Fruit fly (Drosophila melanogaster) whole organism, embryonic: Measurements from ENCODE around the gene Trf4-1.

Experiments
- Adf1 ChIP-seq: fragments of 200-800 bp; sonication (Bioruptor generic); IDR thresholded peaks from 2 replicates; pipeline ENCODE4 v1.3.6; 2022; ENCODE audit warnings: missing biosample characterization, missing genetic modification characterization
- Atf6 ChIP-seq: fragments of 200-800 bp; sonication (Bioruptor generic); IDR thresholded peaks from 2 replicates; pipeline ENCODE4 v1.3.6; 2022; ENCODE audit warnings: missing biosample characterization, missing genetic modification characterization
- CG10565 ChIP-seq: fragments of 200-800 bp; sonication (Bioruptor generic); optimal IDR thresholded peaks from 3 replicates; lab custom pipeline; 2016; ENCODE audit warnings: missing biosample characterization, mild to moderate bottlenecking, missing genetic modification characterization
- CG12236 ChIP-seq: fragments of 200-800 bp; sonication (Bioruptor generic); optimal IDR thresholded peaks from 2 replicates; lab custom pipeline; 2016; ENCODE audit warnings: missing biosample characterization, missing genetic modification characterization
- CG14667 ChIP-seq: fragments of 200-800 bp; sonication (Bioruptor generic); IDR thresholded peaks from 2 replicates; pipeline ENCODE4 v1.3.6; 2022; ENCODE audit warnings: missing biosample characterization, missing genetic modification characterization
- CG1647 ChIP-seq: fragments of 200-800 bp; sonication (Bioruptor generic); optimal IDR thresholded peaks from 3 replicates; lab custom pipeline; 2016; ENCODE audit warnings: missing biosample characterization, missing genetic modification characterization
- CG18011 ChIP-seq: fragments of 200-800 bp; sonication (Bioruptor generic); optimal IDR thresholded peaks from 2 replicates; lab custom pipeline; 2017; ENCODE audit warnings: missing biosample characterization, missing genetic modification characterization, mild to moderate bottlenecking, moderate library complexity, missing genotype
- CG18476 ChIP-seq: fragments of 200-800 bp; sonication (Bioruptor generic); optimal IDR thresholded peaks from 2 replicates; lab custom pipeline; 2016; ENCODE audit warnings: missing biosample characterization, mild to moderate bottlenecking, missing genetic modification characterization
- CG2678 ChIP-seq: fragments of 200-800 bp; sonication (Bioruptor generic); optimal IDR thresholded peaks from 3 replicates; lab custom pipeline; 2019; ENCODE audit warnings: missing biosample characterization, mild to moderate bottlenecking, missing genetic modification characterization, moderate library complexity
- CG31388 ChIP-seq: fragments of 200-800 bp; sonication (Bioruptor generic); optimal IDR thresholded peaks from 2 replicates; lab custom pipeline; 2016; ENCODE audit warnings: missing biosample characterization, missing genetic modification characterization
- CG33213 ChIP-seq: fragments of 200-800 bp; sonication (Bioruptor generic); optimal IDR thresholded peaks from 3 replicates; lab custom pipeline; 2016; ENCODE audit warnings: missing biosample characterization, missing genetic modification characterization
- CG34422 ChIP-seq: fragments of 200-800 bp; sonication (Bioruptor generic); IDR thresholded peaks from 3 replicates; pipeline ENCODE4 v1.3.6; 2022; ENCODE audit warnings: missing biosample characterization, missing genetic modification characterization
- CG4282 ChIP-seq: fragments of 200-800 bp; sonication (Bioruptor generic); optimal IDR thresholded peaks from 2 replicates; lab custom pipeline; 2016; ENCODE audit warnings: missing biosample characterization, missing genetic modification characterization
- CG7786 ChIP-seq: fragments of 200-800 bp; sonication (Bioruptor generic); optimal IDR thresholded peaks from 2 replicates; lab custom pipeline; 2016; ENCODE audit warnings: missing biosample characterization, missing genetic modification characterization
- CG8089 ChIP-seq: fragments of 200-800 bp; sonication (Bioruptor generic); optimal IDR thresholded peaks from 3 replicates; lab custom pipeline; 2016; ENCODE audit warnings: missing biosample characterization, missing genetic modification characterization
- CG8290 ChIP-seq, 3 experiments: fragments of 200-800 bp; sonication (Bioruptor generic); optimal IDR thresholded peaks; 2 replicates each; lab custom pipeline; 2016 to 2019; ENCODE audit warnings: missing biosample characterization in 3 of 3, missing genetic modification characterization in 3 of 3, mild to moderate bottlenecking in 2 of 3, moderate library complexity in 1 of 3
- Doc2 ChIP-seq: fragments of 200-800 bp; sonication (Bioruptor generic); IDR thresholded peaks from 2 replicates; pipeline ENCODE4 v1.3.6; 2022; ENCODE audit warnings: missing biosample characterization, missing genetic modification characterization
- Doc3 ChIP-seq: fragments of 200-800 bp; sonication (Bioruptor generic); IDR thresholded peaks from 3 replicates; pipeline ENCODE4 v1.3.6; 2022; ENCODE audit warnings: missing biosample characterization, missing genetic modification characterization; ENCODE audit not compliant: partially characterized antibody
- Dp ChIP-seq: fragments of 200-800 bp; sonication (Bioruptor generic); optimal IDR thresholded peaks from 2 replicates; lab custom pipeline; 2018; ENCODE audit warnings: missing biosample characterization, mild to moderate bottlenecking, missing genetic modification characterization, moderate library complexity
- E2f1 ChIP-seq: fragments of 200-800 bp; sonication (Bioruptor generic); IDR thresholded peaks from 2 replicates; pipeline ENCODE4 v1.3.6; 2022; ENCODE audit warnings: missing biosample characterization, missing genetic modification characterization
- Fer1 ChIP-seq: fragments of 200-800 bp; sonication (Bioruptor generic); optimal IDR thresholded peaks from 2 replicates; lab custom pipeline; 2017; ENCODE audit warnings: missing biosample characterization, mild to moderate bottlenecking, missing genetic modification characterization
- HLH4C ChIP-seq: fragments of 200-800 bp; sonication (Bioruptor generic); IDR thresholded peaks from 3 replicates; pipeline ENCODE4 v1.3.6; 2022; ENCODE audit warnings: missing biosample characterization, missing genetic modification characterization; ENCODE audit not compliant: partially characterized antibody
- HmgZ ChIP-seq: fragments of 200-800 bp; sonication (Bioruptor generic); optimal IDR thresholded peaks from 2 replicates; lab custom pipeline; 2018; ENCODE audit warnings: missing biosample characterization, mild to moderate bottlenecking, missing genetic modification characterization
- Lhr ChIP-seq: fragments of 200-800 bp; sonication (Bioruptor generic); optimal IDR thresholded peaks from 3 replicates; lab custom pipeline; 2017; ENCODE audit warnings: mild to moderate bottlenecking, missing biosample characterization, missing genetic modification reagents, missing genetic modification characterization
- Mes4 ChIP-seq: fragments of 200-800 bp; sonication (Bioruptor generic); optimal IDR thresholded peaks from 2 replicates; lab custom pipeline; 2016; ENCODE audit warnings: missing biosample characterization, missing genetic modification characterization
- Ssrp ChIP-seq: fragments of 200-800 bp; sonication (Bioruptor generic); optimal IDR thresholded peaks from 2 replicates; lab custom pipeline; 2018; ENCODE audit warnings: missing biosample characterization, mild to moderate bottlenecking, missing genetic modification characterization, moderate library complexity
- Xrp1 ChIP-seq: fragments of 200-800 bp; sonication (Bioruptor generic); IDR thresholded peaks from 2 replicates; pipeline ENCODE4 v1.3.6; 2022; ENCODE audit warnings: missing biosample characterization, missing genetic modification characterization
- abd-A ChIP-seq: fragments of 200-800 bp; sonication (Bioruptor generic); optimal IDR thresholded peaks from 3 replicates; lab custom pipeline; 2019; ENCODE audit warnings: missing biosample characterization, mild to moderate bottlenecking, missing genetic modification characterization, moderate library complexity
- amos ChIP-seq: fragments of 200-800 bp; sonication (Bioruptor generic); IDR thresholded peaks from 2 replicates; pipeline ENCODE4 v1.3.6; 2022; ENCODE audit warnings: missing biosample characterization, missing genetic modification characterization; ENCODE audit not compliant: partially characterized antibody
- aop ChIP-seq: fragments of 200-800 bp; sonication (Bioruptor generic); IDR thresholded peaks from 2 replicates; pipeline ENCODE4 v1.3.6; 2022; ENCODE audit warnings: missing biosample characterization, missing genetic modification characterization
- cas ChIP-seq: fragments of 200-800 bp; sonication (Bioruptor generic); IDR thresholded peaks from 2 replicates; pipeline ENCODE4 v1.3.6; 2022; ENCODE audit warnings: missing biosample characterization, missing genetic modification characterization
- caup ChIP-seq: fragments of 200-800 bp; sonication (Bioruptor generic); optimal IDR thresholded peaks from 3 replicates; lab custom pipeline; 2017; ENCODE audit warnings: missing biosample characterization, mild to moderate bottlenecking, missing genetic modification characterization, moderate library complexity; ENCODE audit not compliant: severe bottlenecking
- da ChIP-seq: fragments of 200-800 bp; sonication (Bioruptor generic); optimal IDR thresholded peaks from 2 replicates; lab custom pipeline; 2016; ENCODE audit warnings: missing biosample characterization, missing genetic modification characterization
- dpn ChIP-seq, 2 experiments: fragments of 200-800 bp; sonication (Bioruptor generic); optimal IDR thresholded peaks; 3 replicates each; lab custom pipeline; 2016; ENCODE audit warnings: missing biosample characterization in 2 of 2, missing genetic modification characterization in 2 of 2
- en ChIP-seq: fragments of 200-800 bp; sonication (Bioruptor generic); optimal IDR thresholded peaks from 2 replicates; lab custom pipeline; 2016; ENCODE audit warnings: missing biosample characterization, missing genetic modification characterization
- fd102C ChIP-seq: fragments of 200-800 bp; sonication (Bioruptor generic); optimal IDR thresholded peaks from 2 replicates; lab custom pipeline; 2018; ENCODE audit warnings: missing biosample characterization, mild to moderate bottlenecking, missing genetic modification characterization, moderate library complexity
- gcm ChIP-seq: fragments of 200-800 bp; sonication (Bioruptor generic); optimal IDR thresholded peaks from 2 replicates; lab custom pipeline; 2019; ENCODE audit warnings: missing biosample characterization, mild to moderate bottlenecking, missing genetic modification characterization, moderate library complexity
- ham ChIP-seq: fragments of 200-800 bp; sonication (Bioruptor generic); IDR thresholded peaks from 2 replicates; pipeline ENCODE4 v1.3.6; 2022; ENCODE audit warnings: missing biosample characterization, missing genetic modification characterization
- nmo ChIP-seq: fragments of 200-800 bp; sonication (Bioruptor generic); optimal IDR thresholded peaks from 2 replicates; lab custom pipeline; 2018; ENCODE audit warnings: missing biosample characterization, mild to moderate bottlenecking, missing genetic modification characterization, moderate library complexity
- oc ChIP-seq: fragments of 200-800 bp; sonication (Bioruptor generic); optimal IDR thresholded peaks from 2 replicates; lab custom pipeline; 2018; ENCODE audit warnings: missing biosample characterization, mild to moderate bottlenecking, missing genetic modification characterization, moderate library complexity
- onecut ChIP-seq: fragments of 200-800 bp; sonication (Bioruptor generic); IDR thresholded peaks from 2 replicates; pipeline ENCODE4 v1.3.6; 2022; ENCODE audit warnings: missing biosample characterization, missing genetic modification characterization
- repo ChIP-seq: fragments of 200-800 bp; sonication (Bioruptor generic); optimal IDR thresholded peaks from 2 replicates; lab custom pipeline; 2016; ENCODE audit warnings: missing biosample characterization, missing genetic modification characterization
- slbo ChIP-seq: fragments of 200-800 bp; sonication (Bioruptor generic); IDR thresholded peaks from 2 replicates; pipeline ENCODE4 v1.3.6; 2022; ENCODE audit warnings: missing biosample characterization, missing genetic modification characterization
- sna ChIP-seq: fragments of 200-800 bp; sonication (Bioruptor generic); IDR thresholded peaks from 2 replicates; pipeline ENCODE4 v1.3.6; 2022; ENCODE audit warnings: missing biosample characterization, missing genetic modification characterization; ENCODE audit not compliant: partially characterized antibody
- so ChIP-seq: fragments of 200-800 bp; sonication (Bioruptor generic); IDR thresholded peaks from 3 replicates; pipeline ENCODE4 v1.3.6; 2022; ENCODE audit warnings: missing biosample characterization, missing genetic modification characterization
- tio ChIP-seq: fragments of 200-800 bp; sonication (Bioruptor generic); optimal IDR thresholded peaks from 2 replicates; lab custom pipeline; 2017; ENCODE audit warnings: missing biosample characterization, missing genetic modification characterization, inconsistent platforms
- trem ChIP-seq: fragments of 200-800 bp; optimal IDR thresholded peaks from 3 replicates; lab custom pipeline; 2019; ENCODE audit warnings: missing biosample characterization, mild to moderate bottlenecking, missing genetic modification characterization, moderate library complexity
- yki ChIP-seq: fragments of >200 bp; optimal IDR thresholded peaks from 3 replicates; lab custom pipeline; 2018
- zf30C ChIP-seq: fragments of 200-800 bp; sonication (Bioruptor generic); optimal IDR thresholded peaks from 3 replicates; lab custom pipeline; 2018; ENCODE audit warnings: missing biosample characterization, mild to moderate bottlenecking, missing genetic modification characterization
- zfh1 ChIP-seq: fragments of 200-800 bp; sonication (Bioruptor generic); IDR thresholded peaks from 3 replicates; pipeline ENCODE4 v1.3.6; 2022; ENCODE audit warnings: missing biosample characterization, missing genetic modification characterization

Gene Trf4-1

DNA sequence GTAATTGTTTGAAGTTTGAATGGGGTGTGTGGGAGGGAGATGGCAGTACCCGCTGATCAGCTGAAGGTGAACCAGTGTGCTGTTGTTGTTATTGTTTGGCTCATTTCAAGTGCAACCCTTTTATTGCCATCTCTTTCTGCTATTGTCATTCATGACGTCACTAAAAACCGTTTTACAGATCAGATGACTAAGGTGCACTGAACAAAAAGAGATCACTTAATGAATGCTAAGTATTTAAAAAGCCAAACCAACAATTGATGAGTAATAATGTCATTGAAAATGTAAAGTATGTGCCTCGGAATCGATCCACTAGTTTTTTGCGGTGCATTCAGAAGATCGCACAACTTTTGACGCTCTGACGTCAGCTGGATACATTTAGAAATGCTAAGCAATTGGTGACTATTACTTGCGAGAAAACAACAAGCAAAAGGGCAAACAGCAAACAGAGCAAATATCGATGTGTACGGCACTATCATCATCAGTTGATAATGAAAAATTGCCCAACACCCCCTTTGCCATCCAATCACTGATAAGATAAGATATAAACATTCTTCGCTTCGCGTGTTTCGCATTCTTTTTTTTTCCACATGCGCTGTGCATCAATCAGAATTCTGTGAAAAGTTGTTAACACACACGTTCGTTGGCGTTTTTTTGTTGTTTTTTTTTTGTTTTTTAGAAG lies 14.7 kb downstream of the Trf4-1 start (continued):
- TF ChIP-seq Ssrp (tag; lab: Kevin White, UChicago): no peak
- TF ChIP-seq abd-A (tag; lab: Kevin White, UChicago): no peak
- TF ChIP-seq Atf6: peak; percentile 39; the same call in 1 of the 2 replicates
- no peak for TF ChIP-seq Adf1
- no peak for TF ChIP-seq CG31388 (GFP tag; lab: Kevin White, UChicago)
- TF ChIP-seq cas: no peak
- TF ChIP-seq trem (tag; lab: Kevin White, UChicago): no peak
- peak; percentile 31 for TF ChIP-seq slbo (GFP tag; lab: Robert Waterston, UW)
- no peak for TF ChIP-seq tio (GFP tag; lab: Kevin White, UChicago)
- no peak for TF ChIP-seq CG33213
- no peak for TF ChIP-seq da (GFP tag; lab: Kevin White, UChicago)
- no peak for TF ChIP-seq CG14667 (GFP tag; lab: Robert Waterston, UW)
- TF ChIP-seq HLH4C (GFP tag; lab: Robert Waterston, UW): no peak
- TF ChIP-seq yki: no peak
- no peak for TF ChIP-seq caup (GFP tag; lab: Kevin White, UChicago)
- TF ChIP-seq en (GFP tag; lab: Kevin White, UChicago): no peak
- TF ChIP-seq zfh1 (GFP tag; lab: Robert Waterston, UW): peak; percentile 37; the same call in 1 of the 3 replicates
- no peak for TF ChIP-seq CG10565 (GFP tag; lab: Kevin White, UChicago)
- peak; percentile 4 to 26 for TF ChIP-seq dpn (GFP tag; optimal IDR thresholded peaks at IDR 0.05; lab: Kevin White, UChicago)
- no peak for TF ChIP-seq so (GFP tag; lab: Robert Waterston, UW)
- no peak for TF ChIP-seq Doc2 (GFP tag; lab: Robert Waterston, UW)
- TF ChIP-seq CG18476 (GFP tag; lab: Kevin White, UChicago): no peak
- no peak for TF ChIP-seq sna (GFP tag; lab: Robert Waterston, UW)
- TF ChIP-seq CG2678 (tag; lab: Kevin White, UChicago): peak; percentile 51
- TF ChIP-seq CG8089 (GFP tag; lab: Kevin White, UChicago): no peak
- no peak for TF ChIP-seq onecut (GFP tag; lab: Robert Waterston, UW)
- TF ChIP-seq CG18011: no peak
- no peak for TF ChIP-seq Dp (GFP tag; lab: Kevin White, UChicago)
- TF ChIP-seq HmgZ (tag; lab: Kevin White, UChicago): no peak
- TF ChIP-seq E2f1 (GFP tag; lab: Robert Waterston, UW): 0 out of 2 replicates have a peak, but pooled peaks have one; percentile 40
- TF ChIP-seq amos: no peak
- no peak for TF ChIP-seq Fer1 (GFP tag; lab: Kevin White, UChicago)
- TF ChIP-seq CG34422 (GFP tag; lab: Robert Waterston, UW): 0 out of 3 replicates have a peak, but pooled peaks have one; percentile 35
- peak; percentile 36 for TF ChIP-seq zf30C
- peak; percentile 46 for TF ChIP-seq Xrp1 (GFP tag; lab: Robert Waterston, UW)
- TF ChIP-seq fd102C (GFP tag; lab: Kevin White, UChicago): no peak
- TF ChIP-seq aop (GFP tag; lab: Robert Waterston, UW): no peak
- TF ChIP-seq nmo: no peak
- no peak for TF ChIP-seq Mes4 (GFP tag; lab: Kevin White, UChicago)
- TF ChIP-seq gcm (GFP tag; lab: Kevin White, UChicago): peak; percentile 41
- no peak for TF ChIP-seq CG1647
- TF ChIP-seq ham (GFP tag; lab: Robert Waterston, UW): no peak
- no peak for TF ChIP-seq CG4282 (GFP tag; lab: Kevin White, UChicago)
- no peak for TF ChIP-seq oc (tag; lab: Kevin White, UChicago)
- TF ChIP-seq CG7786 (GFP tag; lab: Kevin White, UChicago): peak; percentile 15
- TF ChIP-seq Lhr (GFP tag; lab: Kevin White, UChicago): no peak
- no peak for TF ChIP-seq repo (GFP tag; lab: Kevin White, UChicago)
- no peak for TF ChIP-seq Doc3 (GFP tag; lab: Robert Waterston, UW)
- no peak for TF ChIP-seq CG8290 (GFP tag; optimal IDR thresholded peaks at IDR 0.05; lab: Kevin White, UChicago)
- TF ChIP-seq CG8290 (tag; optimal IDR thresholded peaks at IDR 0.05; lab: Kevin White, UChicago): peak in 1 of 2 experiments; percentile 55
- TF ChIP-seq CG12236: no peak
